Worm (Caenorhabditis elegans) whole organism, L4 larva: Measurements from ENCODE around the gene ubh-1.

ENCODE experiments used
- D1046.2 ChIP-seq: fragments of 200-800 bp; sonication (Bioruptor generic); IDR thresholded peaks from 2 replicates; pipeline ENCODE4 v1.3.6; 2022; ENCODE audit warnings: missing genetic modification characterization, missing compliant biosample characterization
- F10B5.3 ChIP-seq: sonication (generic microtip); optimal IDR thresholded peaks from 2 replicates; lab custom pipeline; 2016; ENCODE audit warnings: mild to moderate bottlenecking, missing genetic modification characterization, missing compliant biosample characterization
- F26F4.8 ChIP-seq: fragments of 200-800 bp; sonication (Bioruptor generic); conservative IDR thresholded peaks from 2 replicates; pipeline ENCODE4 v1.3.6; 2022; ENCODE audit warnings: missing genetic modification characterization, missing compliant biosample characterization
- F37D6.2 ChIP-seq: sonication (generic microtip); optimal IDR thresholded peaks from 2 replicates; lab custom pipeline; 2016; ENCODE audit warnings: mild to moderate bottlenecking, missing genetic modification characterization, missing compliant biosample characterization
- F44E2.7 ChIP-seq: fragments of 200-800 bp; sonication (Bioruptor generic); IDR thresholded peaks from 2 replicates; pipeline ENCODE4 v2.1.2; 2022; ENCODE audit warnings: missing genetic modification characterization, missing compliant biosample characterization
- F49E8.2 ChIP-seq: sonication (generic microtip); optimal IDR thresholded peaks from 2 replicates; lab custom pipeline; 2016; ENCODE audit warnings: missing compliant biosample characterization, mild to moderate bottlenecking, missing genetic modification characterization, borderline replicate concordance
- R02D3.7 ChIP-seq: fragments of 150-350 bp; sonication (generic microtip); optimal IDR thresholded peaks from 3 replicates; lab custom pipeline; 2014; ENCODE audit warnings: missing biosample characterization, missing genetic modification characterization
- Y48G9A.11 ChIP-seq: fragments of 200-800 bp; sonication (Bioruptor generic); IDR thresholded peaks from 2 replicates; pipeline ENCODE4 v1.3.6; 2022; ENCODE audit warnings: missing genetic modification reagents, missing genetic modification characterization, missing compliant biosample characterization
- aha-1 ChIP-seq: fragments of 150-350 bp; peaks from one replicate; lab custom pipeline; 2014; ENCODE audit warnings: missing biosample characterization, missing genetic modification characterization
- aly-2 ChIP-seq: sonication (generic microtip); optimal IDR thresholded peaks from 2 replicates; lab custom pipeline; 2018; ENCODE audit warnings: missing biosample characterization, missing genetic modification characterization
- ama-1 ChIP-seq: fragments of 150-350 bp; optimal IDR thresholded peaks from 2 replicates; lab custom pipeline; 2014; ENCODE audit warnings: inconsistent platforms, mixed read lengths
- attf-4 ChIP-seq: sonication (generic microtip); optimal IDR thresholded peaks from 3 replicates; lab custom pipeline; 2017; ENCODE audit warnings: missing biosample characterization, missing genetic modification characterization
- ceh-44 ChIP-seq: fragments of 200-800 bp; sonication (Bioruptor generic); IDR thresholded peaks from 2 replicates; pipeline ENCODE4 v1.3.6; 2022; ENCODE audit warnings: missing genetic modification reagents, missing genetic modification characterization, missing compliant biosample characterization
- ceh-82 ChIP-seq: sonication (generic microtip); optimal IDR thresholded peaks from 2 replicates; lab custom pipeline; 2017; ENCODE audit warnings: missing biosample characterization, missing genetic modification characterization
- cey-2 ChIP-seq: sonication (generic microtip); optimal IDR thresholded peaks from 3 replicates; lab custom pipeline; 2017; ENCODE audit warnings: missing genetic modification characterization, mild to moderate bottlenecking, missing compliant biosample characterization, antibody characterized with exemption, borderline replicate concordance; ENCODE audit not compliant: insufficient read depth
- daf-16 ChIP-seq, 3 experiments: sonication (generic microtip); optimal IDR thresholded peaks; 2 replicates each; lab custom pipeline; 2016 to 2017; ENCODE audit warnings: missing genetic modification characterization in 3 of 3, missing genetic modification reagents in 3 of 3, mild to moderate bottlenecking in 2 of 3, missing compliant biosample characterization in 2 of 3, missing biosample characterization in 1 of 3, moderate library complexity in 1 of 3
- dmd-9 ChIP-seq: fragments of 200-800 bp; sonication (Bioruptor generic); IDR thresholded peaks from 2 replicates; pipeline ENCODE4 v1.3.6; 2022; ENCODE audit warnings: missing genetic modification reagents, missing genetic modification characterization, missing compliant biosample characterization
- dpl-1 ChIP-seq: fragments of 150-350 bp; optimal IDR thresholded peaks from 2 replicates; lab custom pipeline; 2014; ENCODE audit warnings: missing biosample characterization, missing genetic modification reagents, missing genetic modification characterization
- egl-27 ChIP-seq: sonication (generic microtip); optimal IDR thresholded peaks from 3 replicates; lab custom pipeline; 2017; ENCODE audit warnings: missing biosample characterization, missing genetic modification reagents, missing genetic modification characterization
- fkh-10 ChIP-seq: fragments of 150-350 bp; optimal IDR thresholded peaks from 2 replicates; lab custom pipeline; 2014; ENCODE audit warnings: missing biosample characterization, missing genetic modification reagents, missing genetic modification characterization
- hif-1 ChIP-seq, 2 experiments: sonication (generic microtip); optimal IDR thresholded peaks; 2 replicates each; lab custom pipeline; 2016 to 2017; ENCODE audit warnings: missing compliant biosample characterization in 2 of 2, missing genetic modification characterization in 2 of 2, missing genetic modification reagents in 2 of 2, missing genotype in 2 of 2, mild to moderate bottlenecking in 1 of 2
- hlh-11 ChIP-seq: fragments of 200-800 bp; sonication (Bioruptor generic); optimal IDR thresholded peaks from 2 replicates; lab custom pipeline; 2018; ENCODE audit warnings: mild to moderate bottlenecking, missing genetic modification characterization, missing compliant biosample characterization
- hlh-30 ChIP-seq: sonication (generic microtip); optimal IDR thresholded peaks from 2 replicates; lab custom pipeline; 2017; ENCODE audit warnings: antibody characterized with exemption, mild to moderate bottlenecking, missing genetic modification characterization, missing compliant biosample characterization; ENCODE audit not compliant: insufficient read depth
- lin-1 ChIP-seq: fragments of 200-800 bp; sonication (Bioruptor generic); IDR thresholded peaks from 2 replicates; pipeline ENCODE4 v1.3.6; 2022; ENCODE audit warnings: missing genetic modification reagents, missing genetic modification characterization, missing compliant biosample characterization
- lin-29 ChIP-seq: fragments of 200-800 bp; sonication (Bioruptor generic); IDR thresholded peaks from 2 replicates; pipeline ENCODE4 v1.3.6; 2022; ENCODE audit warnings: missing genetic modification reagents, missing genetic modification characterization, missing compliant biosample characterization
- lin-38 ChIP-seq: fragments of 200-800 bp; sonication (Bioruptor generic); IDR thresholded peaks from 2 replicates; pipeline ENCODE4 v1.3.6; 2022; ENCODE audit warnings: missing genetic modification reagents, missing genetic modification characterization, missing compliant biosample characterization
- lir-3 ChIP-seq: sonication (generic microtip); optimal IDR thresholded peaks from 2 replicates; lab custom pipeline; 2016; ENCODE audit warnings: mild to moderate bottlenecking, missing genetic modification characterization, missing compliant biosample characterization
- madf-5 ChIP-seq, 2 experiments: fragments of 200-800 bp; sonication (Bioruptor generic); IDR thresholded peaks; 2 replicates each; pipeline ENCODE4 v1.3.6; 2022; ENCODE audit warnings: missing compliant biosample characterization in 2 of 2, missing genetic modification characterization in 2 of 2
- madf-9 ChIP-seq: fragments of 200-800 bp; sonication (Bioruptor generic); conservative IDR thresholded peaks from 2 replicates; pipeline ENCODE4 v1.3.6; 2022; ENCODE audit warnings: missing genetic modification reagents, missing genetic modification characterization, missing compliant biosample characterization
- mep-1 ChIP-seq: fragments of 150-350 bp; sonication (generic microtip); optimal IDR thresholded peaks from 3 replicates; lab custom pipeline; 2014; ENCODE audit warnings: missing biosample characterization, missing genetic modification characterization
- mxl-2 ChIP-seq: fragments of 200-800 bp; sonication (Bioruptor generic); conservative IDR thresholded peaks from 2 replicates; pipeline ENCODE4 v1.3.6; 2022; ENCODE audit warnings: missing genetic modification reagents, missing genetic modification characterization, missing compliant biosample characterization
- nhr-10 ChIP-seq: fragments of 150-350 bp; optimal IDR thresholded peaks from 2 replicates; lab custom pipeline; 2014; ENCODE audit warnings: missing biosample characterization, missing genetic modification characterization
- nhr-102 ChIP-seq: sonication (generic microtip); optimal IDR thresholded peaks from 2 replicates; lab custom pipeline; 2016; ENCODE audit warnings: mild to moderate bottlenecking, missing genetic modification characterization, moderate library complexity, missing compliant biosample characterization
- nhr-237 ChIP-seq: sonication (generic microtip); optimal IDR thresholded peaks from 2 replicates; lab custom pipeline; 2017; ENCODE audit warnings: missing biosample characterization, missing genetic modification characterization
- nhr-28 ChIP-seq: fragments of 150-350 bp; optimal IDR thresholded peaks from 2 replicates; lab custom pipeline; 2014; ENCODE audit warnings: missing biosample characterization, missing genetic modification characterization
- nhr-77 ChIP-seq: fragments of 150-350 bp; optimal IDR thresholded peaks from 2 replicates; lab custom pipeline; 2014; ENCODE audit warnings: missing biosample characterization, missing genetic modification characterization
- pqm-1 ChIP-seq: sonication (generic microtip); optimal IDR thresholded peaks from 2 replicates; lab custom pipeline; 2017; ENCODE audit warnings: missing biosample characterization, missing genetic modification characterization
- sdz-12 ChIP-seq: fragments of 200-800 bp; sonication (Bioruptor generic); optimal IDR thresholded peaks from 2 replicates; lab custom pipeline; 2018; ENCODE audit warnings: mild to moderate bottlenecking, missing genetic modification characterization, missing compliant biosample characterization
- skn-1 ChIP-seq: fragments of 150-350 bp; optimal IDR thresholded peaks from 2 replicates; lab custom pipeline; 2014; ENCODE audit warnings: missing biosample characterization, missing genetic modification characterization
- snpc-1.2 ChIP-seq: fragments of 200-800 bp; sonication (Bioruptor generic); IDR thresholded peaks from 2 replicates; pipeline ENCODE4 v1.3.6; 2022; ENCODE audit warnings: missing genetic modification reagents, missing genetic modification characterization, missing compliant biosample characterization
- snpc-4 ChIP-seq: fragments of 150-350 bp; optimal IDR thresholded peaks from 2 replicates; lab custom pipeline; 2014; ENCODE audit warnings: missing biosample characterization, missing genetic modification characterization
- spr-1 ChIP-seq: sonication (generic microtip); optimal IDR thresholded peaks from 2 replicates; lab custom pipeline; 2016; ENCODE audit warnings: mild to moderate bottlenecking, missing genetic modification characterization, missing compliant biosample characterization
- unc-130 ChIP-seq: sonication (generic microtip); optimal IDR thresholded peaks from 2 replicates; lab custom pipeline; 2016; ENCODE audit warnings: missing genetic modification reagents, missing genetic modification characterization, missing compliant biosample characterization
- unc-62 ChIP-seq, 3 experiments: fragments of 150-350 bp in 1 of 3; sonication (generic microtip); optimal IDR thresholded peaks in 2 of 3; peaks in 1 of 3; 1 replicate in 1 of 3; 2 replicates in 2 of 3; lab custom pipeline; 2014 to 2017; ENCODE audit warnings: missing biosample characterization in 3 of 3, missing genetic modification characterization in 3 of 3, missing genetic modification reagents in 3 of 3, missing genotype in 1 of 3
- vab-7 ChIP-seq: fragments of 200-800 bp; sonication (Bioruptor generic); IDR thresholded peaks from 2 replicates; pipeline ENCODE4 v1.3.6; 2022; ENCODE audit warnings: missing genetic modification reagents, missing genetic modification characterization, missing compliant biosample characterization
- ztf-11 ChIP-seq: fragments of 150-350 bp; optimal IDR thresholded peaks from 2 replicates; lab custom pipeline; 2014; ENCODE audit warnings: missing biosample characterization, missing genetic modification characterization

The ubh-1 gene

DNA sequence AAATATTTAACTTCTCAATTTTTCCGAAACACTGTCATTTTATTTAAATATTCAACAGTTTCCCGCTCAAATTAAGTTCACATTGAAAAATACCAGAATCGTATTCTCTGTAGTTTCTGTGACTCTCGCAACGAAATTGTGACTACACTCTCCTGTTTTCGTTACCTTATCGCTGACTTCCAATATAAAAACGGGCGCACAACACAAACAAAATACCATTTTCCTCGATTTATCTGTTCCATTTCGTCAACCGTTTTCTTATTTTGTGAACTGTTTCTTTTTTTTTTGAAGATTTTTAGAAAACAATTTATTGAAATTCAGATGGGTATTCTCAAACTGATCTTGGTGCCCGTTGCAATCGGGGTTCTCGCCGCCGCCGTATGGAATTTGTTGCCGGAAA is 12.3 kb downstream of the ubh-1 start, which contains the start of gene W01A11.1:
Gene W01A11.1 (plus strand): TSS at position 322 of the 400 bp plus-strand sequence.
- TF ChIP-seq ztf-11 (tag; lab: Kevin White, UChicago) = no peak
- TF ChIP-seq daf-16 (GFP tag; optimal IDR thresholded peaks at IDR 0.05; lab: Kevin White, UChicago) = no peak
- peak; percentile 71 for TF ChIP-seq daf-16 (tag; optimal IDR thresholded peaks at IDR 0.05; lab: Kevin White, UChicago)
- no peak for TF ChIP-seq sdz-12 (GFP tag; lab: Kevin White, UChicago)
- TF ChIP-seq dmd-9 (GFP tag; lab: Robert Waterston, UW) = no peak
- TF ChIP-seq cey-2 = no peak
- TF ChIP-seq unc-130 (GFP tag; lab: Kevin White, UChicago) = no peak
- no peak for TF ChIP-seq Y48G9A.11
- no peak for TF ChIP-seq lin-29
- TF ChIP-seq unc-62 (GFP tag; optimal IDR thresholded peaks at IDR 0.05 in 1 of 2; lab: Kevin White, UChicago) = no peak
- TF ChIP-seq unc-62 (tag; optimal IDR thresholded peaks at IDR 0.05; lab: Kevin White, UChicago) = no peak
- no peak for TF ChIP-seq hlh-11 (tag; lab: Kevin White, UChicago)
- no peak for TF ChIP-seq hif-1 (tag; optimal IDR thresholded peaks at IDR 0.05; lab: Kevin White, UChicago)
- peak; percentile 37 for TF ChIP-seq pqm-1 (tag; lab: Kevin White, UChicago)
- TF ChIP-seq aly-2 (tag; lab: Kevin White, UChicago) = no peak
- TF ChIP-seq nhr-77 (tag; lab: Kevin White, UChicago) = peak; percentile 96
- no peak for TF ChIP-seq ama-1 (lab: Kevin White, UChicago)
- no peak for TF ChIP-seq skn-1 (tag; lab: Kevin White, UChicago)
- TF ChIP-seq nhr-28 = peak; percentile 97
- TF ChIP-seq madf-9 (GFP tag; lab: Robert Waterston, UW) = no peak
- no peak for TF ChIP-seq egl-27 (tag; lab: Kevin White, UChicago)
- no peak for TF ChIP-seq ceh-82
- TF ChIP-seq ceh-44 = no peak
- no peak for TF ChIP-seq lir-3 (tag; lab: Kevin White, UChicago)
- TF ChIP-seq spr-1 (tag; lab: Kevin White, UChicago) = no peak

DNA sequence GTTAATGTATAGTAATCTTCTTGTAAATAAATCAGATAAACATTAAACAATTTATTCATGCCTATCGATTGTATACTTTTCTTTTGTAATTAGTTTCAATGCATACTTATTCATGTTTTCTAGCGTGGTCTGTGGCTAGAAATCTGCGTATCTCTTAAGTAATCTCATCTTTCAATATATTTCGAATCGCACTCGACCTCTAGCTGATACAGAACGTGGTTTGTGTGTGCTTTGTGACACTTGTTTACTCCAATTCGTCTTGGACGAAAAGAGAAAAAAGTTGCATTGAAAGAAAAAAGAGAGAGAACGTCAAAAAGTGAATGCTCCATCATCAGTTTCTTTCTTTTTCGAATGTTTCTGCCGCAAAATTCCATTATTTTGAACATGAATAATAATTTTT is 12.8 kb downstream of the ubh-1 start:
- TF ChIP-seq attf-4 (tag; lab: Kevin White, UChicago) (no peak), nhr-10 (tag; lab: Kevin White, UChicago) (no peak), D1046.2 (GFP tag; lab: Robert Waterston, UW) (no peak), mep-1 (tag; lab: Kevin White, UChicago) (no peak), lin-38 (GFP tag; lab: Robert Waterston, UW) (no peak), fkh-10 (GFP tag; lab: Kevin White, UChicago) (peak; percentile 13), daf-16 (GFP tag; optimal IDR thresholded peaks at IDR 0.05; lab: Kevin White, UChicago) (no peak), daf-16 (tag; optimal IDR thresholded peaks at IDR 0.05; lab: Kevin White, UChicago) (peak; percentile 55), dpl-1 (GFP tag; lab: Kevin White, UChicago) (no peak), hlh-30 (tag; lab: Kevin White, UChicago) (peak; percentile 6), nhr-28 (peak; percentile 74), Y48G9A.11 (no peak), R02D3.7 (no peak), vab-7 (GFP tag; lab: Robert Waterston, UW) (no peak), F10B5.3 (tag; lab: Kevin White, UChicago) (no peak), F37D6.2 (no peak), F26F4.8 (GFP tag; lab: Robert Waterston, UW) (no peak), snpc-1.2 (GFP tag; lab: Robert Waterston, UW) (no peak), lin-1 (GFP tag; lab: Robert Waterston, UW) (no peak), nhr-102 (tag; lab: Kevin White, UChicago) (no peak), nhr-237 (no peak), hif-1 (tag; optimal IDR thresholded peaks at IDR 0.05; lab: Kevin White, UChicago) (no peak), F44E2.7 (GFP tag; lab: Robert Waterston, UW) (no peak), F49E8.2 (tag; lab: Kevin White, UChicago) (no peak), sdz-12 (GFP tag; lab: Kevin White, UChicago) (no peak), aha-1 (tag; lab: Kevin White, UChicago) (peak; percentile 92), mxl-2 (no peak), snpc-4 (tag; lab: Kevin White, UChicago) (no peak), madf-5 (GFP tag; IDR thresholded peaks at IDR 0.05; lab: Robert Waterston, UW) (no peak)
